Worm (Caenorhabditis elegans) whole organism, young adult: ENCODE results near the gene sto-6.

ENCODE experiments used
- B0019.2 ChIP-seq: fragments of 200-800 bp; sonication (Bioruptor generic); conservative IDR thresholded peaks from 2 replicates; pipeline ENCODE4 v1.3.6; 2022; ENCODE audit warnings: missing genetic modification reagents, missing genetic modification characterization, missing compliant biosample characterization
- F10E7.11 ChIP-seq: sonication (generic microtip); optimal IDR thresholded peaks from 2 replicates; lab custom pipeline; 2017; ENCODE audit warnings: mild to moderate bottlenecking, missing genetic modification characterization, moderate library complexity, missing compliant biosample characterization
- F55B11.4 ChIP-seq: sonication (generic microtip); optimal IDR thresholded peaks from 2 replicates; lab custom pipeline; 2016; ENCODE audit warnings: missing compliant biosample characterization, missing genetic modification characterization, borderline replicate concordance; ENCODE audit not compliant: insufficient read depth
- Y53F4B.3 ChIP-seq: fragments of 200-800 bp; sonication (Bioruptor generic); IDR thresholded peaks from 2 replicates; pipeline ENCODE4 v1.3.6; 2022; ENCODE audit warnings: missing genetic modification reagents, missing genetic modification characterization, missing compliant biosample characterization
- Y56A3A.18 ChIP-seq: fragments of 200-800 bp; sonication (Bioruptor generic); IDR thresholded peaks from 2 replicates; pipeline ENCODE4 v1.3.6; 2022; ENCODE audit warnings: missing genetic modification reagents, missing genetic modification characterization, missing compliant biosample characterization
- Y67H2A.10 ChIP-seq: fragments of 200-800 bp; sonication (Bioruptor generic); conservative IDR thresholded peaks from 2 replicates; pipeline ENCODE4 v1.3.6; 2022; ENCODE audit warnings: missing genetic modification reagents, missing genetic modification characterization, missing compliant biosample characterization
- Y79H2A.3 ChIP-seq: fragments of 200-800 bp; sonication (Bioruptor generic); conservative IDR thresholded peaks from 2 replicates; pipeline ENCODE4 v1.3.6; 2022; ENCODE audit warnings: missing genetic modification reagents, missing genetic modification characterization, missing compliant biosample characterization
- attf-3 ChIP-seq: fragments of 200-800 bp; sonication (Bioruptor generic); conservative IDR thresholded peaks from 2 replicates; pipeline ENCODE4 v1.3.6; 2022; ENCODE audit warnings: missing genetic modification reagents, missing genetic modification characterization, missing compliant biosample characterization
- ceh-27 ChIP-seq: fragments of 200-800 bp; sonication (Bioruptor generic); optimal IDR thresholded peaks from 2 replicates; lab custom pipeline; 2018; ENCODE audit warnings: mild to moderate bottlenecking, missing genetic modification characterization, moderate library complexity, missing compliant biosample characterization
- ceh-79 ChIP-seq: sonication (generic microtip); optimal IDR thresholded peaks from 2 replicates; lab custom pipeline; 2017; ENCODE audit warnings: mild to moderate bottlenecking, missing genetic modification characterization, missing compliant biosample characterization
- chd-7 ChIP-seq: sonication (generic microtip); optimal IDR thresholded peaks from 2 replicates; lab custom pipeline; 2016; ENCODE audit warnings: mild to moderate bottlenecking, missing genetic modification characterization, moderate library complexity, missing compliant biosample characterization
- dox-1 ChIP-seq: fragments of 200-800 bp; sonication (Bioruptor generic); IDR thresholded peaks from 2 replicates; pipeline ENCODE4 v1.3.6; 2022; ENCODE audit warnings: missing genetic modification reagents, missing genetic modification characterization, missing compliant biosample characterization
- egrh-3 ChIP-seq: fragments of 200-800 bp; sonication (Bioruptor generic); IDR thresholded peaks from 2 replicates; pipeline ENCODE4 v1.3.6; 2022; ENCODE audit warnings: missing genetic modification reagents, missing genetic modification characterization, missing compliant biosample characterization
- ets-4 ChIP-seq: fragments of 200-800 bp; sonication (Bioruptor generic); optimal IDR thresholded peaks from 2 replicates; lab custom pipeline; 2018; ENCODE audit warnings: mild to moderate bottlenecking, missing genetic modification characterization, missing compliant biosample characterization
- fkh-3 ChIP-seq: sonication (generic microtip); optimal IDR thresholded peaks from 2 replicates; lab custom pipeline; 2016; ENCODE audit warnings: mild to moderate bottlenecking, missing genetic modification characterization, missing compliant biosample characterization
- gei-17 ChIP-seq: fragments of 200-800 bp; sonication (Bioruptor generic); optimal IDR thresholded peaks from 2 replicates; lab custom pipeline; 2018; ENCODE audit warnings: mild to moderate bottlenecking, missing genetic modification characterization, missing compliant biosample characterization
- him-1 ChIP-seq: sonication (generic microtip); optimal IDR thresholded peaks from 2 replicates; lab custom pipeline; 2016; ENCODE audit warnings: missing genotype, missing genetic modification reagents, missing genetic modification characterization, missing compliant biosample characterization
- lin-35 ChIP-seq, 3 experiments: fragments of 150-350 bp in 2 of 3; sonication (generic microtip) in 1 of 3; optimal IDR thresholded peaks; 2 replicates each; lab custom pipeline; 2014 to 2018; ENCODE audit warnings: missing biosample characterization in 3 of 3, missing genetic modification characterization in 3 of 3, missing genetic modification reagents in 3 of 3
- lsl-1 ChIP-seq: fragments of 200-800 bp; sonication (Bioruptor generic); optimal IDR thresholded peaks from 2 replicates; lab custom pipeline; 2018; ENCODE audit warnings: mild to moderate bottlenecking, missing genetic modification characterization, moderate library complexity, missing compliant biosample characterization
- mcd-1 ChIP-seq: fragments of 200-800 bp; sonication (Bioruptor generic); IDR thresholded peaks from 2 replicates; pipeline ENCODE4 v1.3.6; 2022; ENCODE audit warnings: missing genetic modification reagents, missing genetic modification characterization, missing compliant biosample characterization
- nfya-2 ChIP-seq: fragments of 200-800 bp; sonication (Bioruptor generic); IDR thresholded peaks from 2 replicates; pipeline ENCODE4 v1.3.6; 2022; ENCODE audit warnings: missing genetic modification reagents, missing genetic modification characterization, missing compliant biosample characterization
- nhr-179 ChIP-seq: sonication (generic microtip); optimal IDR thresholded peaks from 2 replicates; lab custom pipeline; 2016; ENCODE audit warnings: mild to moderate bottlenecking, missing genetic modification characterization, missing compliant biosample characterization
- pbrm-1 ChIP-seq: fragments of 200-800 bp; sonication (Bioruptor generic); IDR thresholded peaks from 2 replicates; pipeline ENCODE4 v1.3.6; 2022; ENCODE audit warnings: missing genetic modification reagents, missing genetic modification characterization, missing compliant biosample characterization
- repo-1 ChIP-seq: sonication (generic microtip); optimal IDR thresholded peaks from 2 replicates; lab custom pipeline; 2017; ENCODE audit warnings: mild to moderate bottlenecking, missing genetic modification characterization, missing compliant biosample characterization
- rpc-1 ChIP-seq, 2 experiments: fragments of 150-350 bp in 1 of 2; sonication (generic microtip) in 1 of 2; optimal IDR thresholded peaks; 2 replicates each; lab custom pipeline; 2014 to 2018; ENCODE audit warnings: missing biosample characterization in 1 of 2, missing genetic modification characterization in 1 of 2, missing genetic modification reagents in 1 of 2, missing genotype in 1 of 2
- snpc-1.1 ChIP-seq: sonication (generic microtip); optimal IDR thresholded peaks from 2 replicates; lab custom pipeline; 2017; ENCODE audit warnings: missing genetic modification characterization, mild to moderate bottlenecking, missing compliant biosample characterization, antibody characterized with exemption, moderate library complexity, missing genotype, missing genetic modification reagents; ENCODE audit not compliant: insufficient read depth
- sptf-2 ChIP-seq: fragments of 200-800 bp; sonication (Bioruptor generic); optimal IDR thresholded peaks from 2 replicates; lab custom pipeline; 2018; ENCODE audit warnings: mild to moderate bottlenecking, missing genetic modification characterization, missing compliant biosample characterization
- tbp1 ChIP-seq: fragments of 200-800 bp; sonication (Bioruptor generic); optimal IDR thresholded peaks from 2 replicates; lab custom pipeline; 2018; ENCODE audit warnings: mild to moderate bottlenecking, missing genetic modification characterization, missing compliant biosample characterization
- unc-130 ChIP-seq: sonication (generic microtip); optimal IDR thresholded peaks from 2 replicates; lab custom pipeline; 2016; ENCODE audit warnings: missing genetic modification reagents, missing genetic modification characterization, missing compliant biosample characterization
- zim-3 ChIP-seq: sonication (generic microtip); optimal IDR thresholded peaks from 2 replicates; lab custom pipeline; 2017; ENCODE audit warnings: mild to moderate bottlenecking, missing genetic modification characterization, moderate library complexity, missing compliant biosample characterization
- ztf-22 ChIP-seq: fragments of 200-800 bp; sonication (Bioruptor generic); optimal IDR thresholded peaks from 2 replicates; lab custom pipeline; 2018; ENCODE audit warnings: mild to moderate bottlenecking, missing genetic modification characterization, moderate library complexity, missing compliant biosample characterization
- ztf-25 ChIP-seq: fragments of 200-800 bp; sonication (Bioruptor generic); IDR thresholded peaks from 2 replicates; pipeline ENCODE4 v1.3.6; 2022; ENCODE audit warnings: missing genetic modification reagents, missing genetic modification characterization, missing compliant biosample characterization
- ztf-26 ChIP-seq: sonication (generic microtip); optimal IDR thresholded peaks from 2 replicates; lab custom pipeline; 2017; ENCODE audit warnings: missing genetic modification characterization, missing compliant biosample characterization
- ztf-6 ChIP-seq: fragments of 200-800 bp; sonication (Bioruptor generic); IDR thresholded peaks from 2 replicates; pipeline ENCODE4 v1.3.6; 2022; ENCODE audit warnings: missing genetic modification reagents, missing genetic modification characterization, missing compliant biosample characterization

sto-6 gene

DNA sequence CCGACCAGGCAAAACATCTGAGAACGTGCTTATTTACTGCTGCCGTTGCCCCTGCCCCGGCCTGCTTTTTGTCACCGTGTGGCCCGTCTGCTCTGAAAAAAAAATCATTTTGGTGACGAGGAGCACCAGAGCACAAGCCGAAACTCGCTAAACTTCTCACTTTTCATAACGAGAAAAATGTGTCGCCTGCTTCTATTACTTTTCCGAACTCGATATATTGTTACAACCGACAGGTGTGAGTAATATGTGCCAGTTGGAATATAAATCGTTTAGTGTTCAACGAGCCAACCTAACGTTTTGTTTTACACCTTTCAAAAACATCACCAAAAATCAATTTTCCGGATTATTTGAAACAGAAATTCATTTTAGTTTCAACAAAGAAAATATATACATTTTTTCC, 5.5 kb downstream of the sto-6 start:
- TF ChIP-seq ceh-79 (tag; lab: Kevin White, UChicago): no peak
- TF ChIP-seq, all 124 proteins: peak for 0

DNA sequence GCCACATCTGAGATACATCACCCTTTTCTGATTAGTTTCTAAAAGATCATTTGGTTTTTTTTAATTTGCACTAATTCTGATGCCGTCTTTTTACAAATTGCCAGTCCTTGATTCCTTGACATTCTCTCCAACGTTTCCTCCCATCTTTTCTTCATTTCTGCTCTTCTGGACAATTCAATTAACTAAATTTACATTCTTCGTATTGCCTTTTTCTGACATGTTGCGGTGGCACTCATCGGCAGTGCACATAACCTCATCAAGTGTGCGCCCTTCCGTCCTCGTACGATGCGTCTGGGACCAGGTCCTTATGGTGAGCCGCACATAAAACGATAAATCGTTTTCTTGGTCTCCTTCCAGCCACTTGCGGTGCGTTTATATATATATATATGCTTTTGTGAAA, 6.8 kb downstream of the sto-6 start:
- no peak for TF ChIP-seq fkh-3 (tag; lab: Kevin White, UChicago)
- no peak for TF ChIP-seq lsl-1
- TF ChIP-seq ztf-6 (GFP tag; lab: Robert Waterston, UW): no peak
- TF ChIP-seq Y67H2A.10 (GFP tag; lab: Robert Waterston, UW): no peak
- no peak for TF ChIP-seq Y53F4B.3 (GFP tag; lab: Robert Waterston, UW)
- no peak for TF ChIP-seq nfya-2 (GFP tag; lab: Robert Waterston, UW)
- no peak for TF ChIP-seq zim-3
- TF ChIP-seq Y79H2A.3 (GFP tag; lab: Robert Waterston, UW): no peak
- TF ChIP-seq rpc-1 (optimal IDR thresholded peaks at IDR 0.05; lab: Kevin White, UChicago): no peak
- TF ChIP-seq rpc-1 (tag; optimal IDR thresholded peaks at IDR 0.05; lab: Kevin White, UChicago): no peak
- TF ChIP-seq ztf-22 (GFP tag; lab: Kevin White, UChicago): no peak
- TF ChIP-seq repo-1 (tag; lab: Kevin White, UChicago): no peak
- no peak for TF ChIP-seq unc-130 (GFP tag; lab: Kevin White, UChicago)
- no peak for TF ChIP-seq him-1 (tag; lab: Kevin White, UChicago)
- no peak for TF ChIP-seq sptf-2
- TF ChIP-seq ceh-27 (GFP tag; lab: Kevin White, UChicago): no peak
- no peak for TF ChIP-seq B0019.2 (GFP tag; lab: Robert Waterston, UW)
- TF ChIP-seq dox-1: no peak
- TF ChIP-seq ztf-26 (tag; lab: Kevin White, UChicago): no peak
- no peak for TF ChIP-seq ets-4
- TF ChIP-seq egrh-3: no peak

DNA sequence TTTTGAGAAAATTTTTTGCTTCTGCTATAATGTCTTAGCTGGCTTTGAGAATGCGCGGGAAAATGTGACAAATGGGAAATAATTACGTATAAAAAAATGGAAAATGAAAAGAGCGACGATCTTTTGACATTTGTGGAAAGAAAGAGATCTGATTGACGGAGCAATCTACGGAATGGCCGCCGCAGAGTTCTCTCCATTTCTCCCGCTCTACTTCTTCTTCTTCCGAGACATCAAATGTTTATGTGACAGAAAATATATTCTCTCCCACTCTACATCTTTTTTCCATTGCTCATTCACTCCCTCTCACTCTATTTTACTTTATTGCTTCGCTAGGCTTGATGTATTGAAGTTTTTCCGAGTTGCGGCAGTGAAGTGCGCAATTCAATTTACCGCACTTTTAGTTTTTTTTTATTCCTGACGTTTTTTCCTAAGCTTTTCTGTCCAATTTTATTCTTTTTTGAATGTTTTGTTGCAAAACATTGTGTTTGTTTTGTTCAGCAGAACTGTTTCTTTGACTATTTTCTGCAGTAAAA, 8.3 kb downstream of the sto-6 start:
- TF ChIP-seq snpc-1.1 (tag; lab: Kevin White, UChicago): no peak

DNA sequence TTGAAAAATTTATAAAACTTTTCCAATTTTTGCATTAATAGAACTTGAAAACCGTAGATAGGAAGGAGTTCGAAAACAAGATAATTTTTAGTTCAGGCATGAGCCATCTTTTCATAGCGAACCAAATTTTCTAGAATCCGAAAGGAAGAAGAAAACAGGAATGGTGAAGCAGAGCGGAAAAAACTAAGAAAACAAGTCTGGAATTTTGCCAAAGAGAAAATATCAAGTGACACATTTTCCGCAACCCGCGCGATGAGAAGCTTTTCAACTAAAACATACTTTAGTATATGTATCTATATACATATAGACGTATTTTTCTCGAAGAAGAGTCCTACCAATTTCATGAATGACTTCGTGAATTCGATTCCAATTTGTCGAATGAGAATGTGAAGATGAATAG, 9.4 kb downstream of the sto-6 start:
- TF ChIP-seq nhr-179 (tag; lab: Kevin White, UChicago) (no peak), F10E7.11 (tag; lab: Kevin White, UChicago) (no peak), pbrm-1 (GFP tag; lab: Robert Waterston, UW) (no peak), ets-4 (no peak), chd-7 (no peak), tbp1 (no peak), B0019.2 (GFP tag; lab: Robert Waterston, UW) (no peak), attf-3 (GFP tag; lab: Robert Waterston, UW) (no peak), gei-17 (GFP tag; lab: Kevin White, UChicago) (no peak), F55B11.4 (tag; lab: Kevin White, UChicago) (no peak), lin-35 (GFP tag; optimal IDR thresholded peaks at IDR 0.05; lab: Kevin White, UChicago) (no peak), nfya-2 (GFP tag; lab: Robert Waterston, UW) (no peak), mcd-1 (no peak), Y56A3A.18 (no peak), ztf-25 (GFP tag; lab: Robert Waterston, UW) (no peak)
